Worm (Caenorhabditis elegans) whole organism, L1 larva: ENCODE results near the gene C50F4.10.

Source experiments
- C04F5.9 ChIP-seq: sonication (generic microtip); optimal IDR thresholded peaks from 2 replicates; lab custom pipeline; 2016; ENCODE audit warnings: missing genetic modification characterization, missing compliant biosample characterization
- C16A3.4 ChIP-seq: fragments of 150-350 bp; optimal IDR thresholded peaks from 2 replicates; lab custom pipeline; 2014; ENCODE audit warnings: missing biosample characterization, missing genetic modification characterization
- C34B4.2 ChIP-seq: sonication (generic microtip); optimal IDR thresholded peaks from 2 replicates; lab custom pipeline; 2017; ENCODE audit warnings: mild to moderate bottlenecking, missing genetic modification characterization, missing compliant biosample characterization
- aha-1 ChIP-seq: fragments of 150-350 bp; optimal IDR thresholded peaks from 2 replicates; lab custom pipeline; 2014; ENCODE audit warnings: missing biosample characterization, missing genetic modification characterization
- aly-2 ChIP-seq: fragments of 150-350 bp; optimal IDR thresholded peaks from 2 replicates; lab custom pipeline; 2014; ENCODE audit warnings: missing biosample characterization, missing genetic modification characterization
- ama-1 ChIP-seq: fragments of 150-350 bp; optimal IDR thresholded peaks from 2 replicates; lab custom pipeline; 2014
- blmp-1 ChIP-seq: fragments of 150-350 bp; optimal IDR thresholded peaks from 2 replicates; lab custom pipeline; 2014; ENCODE audit warnings: missing biosample characterization, missing genetic modification characterization
- ceh-63 ChIP-seq: fragments of 200-800 bp; sonication (Bioruptor generic); optimal IDR thresholded peaks from 2 replicates; lab custom pipeline; 2018; ENCODE audit warnings: mild to moderate bottlenecking, missing genetic modification characterization, missing compliant biosample characterization
- ceh-8 ChIP-seq: fragments of 200-800 bp; sonication (Bioruptor generic); optimal IDR thresholded peaks from 2 replicates; lab custom pipeline; 2018; ENCODE audit warnings: mild to moderate bottlenecking, missing genetic modification characterization, moderate library complexity, missing compliant biosample characterization
- ceh-82 ChIP-seq, 3 experiments: fragments of 150-350 bp in 1 of 3; sonication (generic microtip) in 2 of 3; optimal IDR thresholded peaks; 2 replicates each; lab custom pipeline; 2014 to 2017; ENCODE audit warnings: missing biosample characterization in 3 of 3, missing genetic modification characterization in 3 of 3
- ceh-90 ChIP-seq: sonication (generic microtip); optimal IDR thresholded peaks from 2 replicates; lab custom pipeline; 2016; ENCODE audit warnings: missing genetic modification characterization, missing compliant biosample characterization
- dpl-1 ChIP-seq, 3 experiments: fragments of 150-350 bp in 2 of 3; sonication (generic microtip) in 1 of 3; optimal IDR thresholded peaks; 2 replicates each; lab custom pipeline; 2014 to 2017; ENCODE audit warnings: missing biosample characterization in 3 of 3, missing genetic modification characterization in 3 of 3, missing genetic modification reagents in 3 of 3
- dsc-1 ChIP-seq: sonication (generic microtip); optimal IDR thresholded peaks from 2 replicates; lab custom pipeline; 2016; ENCODE audit warnings: mild to moderate bottlenecking, missing genetic modification characterization, missing compliant biosample characterization
- efl-1 ChIP-seq, 4 experiments: fragments of 150-350 bp; optimal IDR thresholded peaks in 3 of 4; peaks in 1 of 4; 1 replicate in 1 of 4; 2 replicates in 3 of 4; lab custom pipeline; 2014; ENCODE audit warnings: missing biosample characterization in 2 of 4, missing genetic modification characterization in 2 of 4, missing genetic modification reagents in 2 of 4
- efl-3 ChIP-seq: fragments of 200-800 bp; sonication (Bioruptor generic); optimal IDR thresholded peaks from 2 replicates; lab custom pipeline; 2018; ENCODE audit warnings: mild to moderate bottlenecking, missing genetic modification characterization, missing compliant biosample characterization
- egl-13 ChIP-seq: sonication (generic microtip); optimal IDR thresholded peaks from 2 replicates; lab custom pipeline; 2016; ENCODE audit warnings: missing genotype, missing genetic modification reagents, missing genetic modification characterization, missing compliant biosample characterization
- egl-27 ChIP-seq, 2 experiments: fragments of 150-350 bp in 1 of 2; sonication (generic microtip); optimal IDR thresholded peaks; 3 replicates each; lab custom pipeline; 2017 to 2018; ENCODE audit warnings: missing biosample characterization in 2 of 2, missing genetic modification characterization in 2 of 2, missing genetic modification reagents in 2 of 2
- elt-2 ChIP-seq: sonication (generic microtip); optimal IDR thresholded peaks from 2 replicates; lab custom pipeline; 2016; ENCODE audit warnings: missing genetic modification characterization, mild to moderate bottlenecking, inconsistent platforms, missing compliant biosample characterization, missing genetic modification reagents
- elt-3 ChIP-seq, 6 experiments: fragments of 150-350 bp in 1 of 6; sonication (generic microtip); optimal IDR thresholded peaks; 2 replicates each; lab custom pipeline; 2017 to 2018; ENCODE audit warnings: missing biosample characterization in 6 of 6, missing genetic modification characterization in 6 of 6, inconsistent platforms in 1 of 6
- fkh-10 ChIP-seq: sonication (generic microtip); optimal IDR thresholded peaks from 2 replicates; lab custom pipeline; 2017; ENCODE audit warnings: missing biosample characterization, missing genetic modification reagents, missing genetic modification characterization
- fkh-4 ChIP-seq: sonication (generic microtip); optimal IDR thresholded peaks from 2 replicates; lab custom pipeline; 2016; ENCODE audit warnings: missing compliant biosample characterization, missing genetic modification characterization, borderline replicate concordance
- fkh-8 ChIP-seq: sonication (generic microtip); optimal IDR thresholded peaks from 2 replicates; lab custom pipeline; 2016; ENCODE audit warnings: mild to moderate bottlenecking, missing genetic modification characterization, missing compliant biosample characterization
- fos-1 ChIP-seq: fragments of 150-350 bp; optimal IDR thresholded peaks from 2 replicates; lab custom pipeline; 2014; ENCODE audit warnings: missing biosample characterization, missing genetic modification characterization
- grh-1 ChIP-seq: fragments of 200-800 bp; sonication (Bioruptor generic); IDR thresholded peaks from 2 replicates; pipeline ENCODE4 v1.3.6; 2022; ENCODE audit warnings: missing genetic modification reagents, missing genetic modification characterization, missing compliant biosample characterization
- hlh-17 ChIP-seq: fragments of 200-800 bp; sonication (Bioruptor generic); optimal IDR thresholded peaks from 2 replicates; lab custom pipeline; 2018; ENCODE audit warnings: missing genetic modification characterization, mild to moderate bottlenecking, missing compliant biosample characterization, moderate library complexity, borderline replicate concordance
- hlh-4 ChIP-seq: sonication (generic microtip); optimal IDR thresholded peaks from 2 replicates; lab custom pipeline; 2016; ENCODE audit warnings: mild to moderate bottlenecking, missing genetic modification characterization, missing compliant biosample characterization
- jun-1 ChIP-seq: fragments of 150-350 bp; optimal IDR thresholded peaks from 2 replicates; lab custom pipeline; 2014; ENCODE audit warnings: missing biosample characterization, missing genetic modification reagents, missing genetic modification characterization
- lin-13 ChIP-seq: fragments of 150-350 bp; optimal IDR thresholded peaks from 2 replicates; lab custom pipeline; 2014; ENCODE audit warnings: missing biosample characterization, missing genetic modification reagents, missing genetic modification characterization
- lin-15B ChIP-seq: fragments of 150-350 bp; sonication (generic microtip); optimal IDR thresholded peaks from 3 replicates; lab custom pipeline; 2014; ENCODE audit warnings: missing biosample characterization, missing genetic modification characterization
- lin-35 ChIP-seq, 2 experiments: fragments of 150-350 bp; optimal IDR thresholded peaks; 2 replicates each; lab custom pipeline; 2014; ENCODE audit warnings: missing biosample characterization in 2 of 2, missing genetic modification characterization in 2 of 2, missing genetic modification reagents in 2 of 2
- mdl-1 ChIP-seq, 2 experiments: fragments of 150-350 bp; optimal IDR thresholded peaks; 2 replicates each; lab custom pipeline; 2014 to 2017; ENCODE audit warnings: missing biosample characterization in 2 of 2, missing genetic modification characterization in 2 of 2, inconsistent platforms in 1 of 2
- mef-2 ChIP-seq: fragments of 150-350 bp; optimal IDR thresholded peaks from 2 replicates; lab custom pipeline; 2014; ENCODE audit warnings: missing biosample characterization, missing genetic modification characterization
- mep-1 ChIP-seq: fragments of 150-350 bp; optimal IDR thresholded peaks from 2 replicates; lab custom pipeline; 2014; ENCODE audit warnings: missing biosample characterization, missing genetic modification characterization
- nhr-11 ChIP-seq: fragments of 150-350 bp; optimal IDR thresholded peaks from 2 replicates; lab custom pipeline; 2014; ENCODE audit warnings: missing biosample characterization, missing genetic modification characterization
- nhr-12 ChIP-seq: sonication (generic microtip); optimal IDR thresholded peaks from 2 replicates; lab custom pipeline; 2017; ENCODE audit warnings: missing biosample characterization, missing genetic modification characterization
- nhr-19 ChIP-seq: fragments of 200-800 bp; sonication (Bioruptor generic); conservative IDR thresholded peaks from 2 replicates; pipeline ENCODE4 v1.3.6; 2022; ENCODE audit warnings: missing genetic modification characterization, missing compliant biosample characterization
- nhr-47 ChIP-seq: sonication (generic microtip); optimal IDR thresholded peaks from 2 replicates; lab custom pipeline; 2016; ENCODE audit warnings: mild to moderate bottlenecking, missing genetic modification characterization, moderate library complexity, missing compliant biosample characterization
- nhr-90 ChIP-seq: sonication (generic microtip); optimal IDR thresholded peaks from 2 replicates; lab custom pipeline; 2016; ENCODE audit warnings: mild to moderate bottlenecking, missing genetic modification characterization, missing compliant biosample characterization; ENCODE audit not compliant: poor library complexity
- pqm-1 ChIP-seq: sonication (generic microtip); optimal IDR thresholded peaks from 3 replicates; lab custom pipeline; 2017; ENCODE audit warnings: missing biosample characterization, missing genetic modification characterization
- rnt-1 ChIP-seq: sonication (generic microtip); optimal IDR thresholded peaks from 2 replicates; lab custom pipeline; 2016; ENCODE audit warnings: mild to moderate bottlenecking, missing genetic modification characterization, moderate library complexity, missing compliant biosample characterization
- snpc-4 ChIP-seq: fragments of 150-350 bp; optimal IDR thresholded peaks from 2 replicates; lab custom pipeline; 2014; ENCODE audit warnings: missing biosample characterization, missing genetic modification characterization
- snu-23 ChIP-seq: sonication (generic microtip); optimal IDR thresholded peaks from 2 replicates; lab custom pipeline; 2016; ENCODE audit warnings: missing genetic modification characterization, missing compliant biosample characterization
- sptf-1 ChIP-seq: fragments of 150-350 bp; optimal IDR thresholded peaks from 2 replicates; lab custom pipeline; 2014; ENCODE audit warnings: missing biosample characterization, missing genetic modification characterization
- tbx-2 ChIP-seq: sonication (generic microtip); optimal IDR thresholded peaks from 2 replicates; lab custom pipeline; 2016; ENCODE audit warnings: missing genetic modification characterization, missing compliant biosample characterization
- unc-130 ChIP-seq: fragments of 150-350 bp; optimal IDR thresholded peaks from 2 replicates; lab custom pipeline; 2017; ENCODE audit warnings: missing biosample characterization, missing genetic modification characterization, inconsistent platforms
- unc-30 ChIP-seq: sonication (generic microtip); optimal IDR thresholded peaks from 2 replicates; lab custom pipeline; 2017; ENCODE audit warnings: missing biosample characterization, missing genetic modification characterization
- unc-62 ChIP-seq: fragments of 150-350 bp; optimal IDR thresholded peaks from 2 replicates; lab custom pipeline; 2014; ENCODE audit warnings: missing biosample characterization, missing genetic modification reagents, missing genetic modification characterization
- unc-86 ChIP-seq: sonication (generic microtip); optimal IDR thresholded peaks from 2 replicates; lab custom pipeline; 2016; ENCODE audit warnings: missing genetic modification characterization, missing compliant biosample characterization
- unc-98 ChIP-seq: fragments of 200-800 bp; sonication (Bioruptor generic); IDR thresholded peaks from 2 replicates; pipeline ENCODE4 v1.3.6; 2022; ENCODE audit warnings: missing genetic modification characterization, missing compliant biosample characterization
- zag-1 ChIP-seq: fragments of 150-350 bp; optimal IDR thresholded peaks from 2 replicates; lab custom pipeline; 2014; ENCODE audit warnings: missing biosample characterization, missing genetic modification characterization
- zip-4 ChIP-seq: fragments of 200-800 bp; sonication (Bioruptor generic); optimal IDR thresholded peaks from 2 replicates; lab custom pipeline; 2018; ENCODE audit warnings: mild to moderate bottlenecking, missing genetic modification characterization, moderate library complexity, missing compliant biosample characterization
- ztf-11 ChIP-seq, 2 experiments: sonication (generic microtip); optimal IDR thresholded peaks; 2 replicates each; lab custom pipeline; 2016 to 2017; ENCODE audit warnings: missing genetic modification characterization in 2 of 2, missing biosample characterization in 1 of 2, missing compliant biosample characterization in 1 of 2
- ztf-4 ChIP-seq: fragments of 150-350 bp; optimal IDR thresholded peaks from 2 replicates; lab custom pipeline; 2014; ENCODE audit warnings: missing biosample characterization, missing genetic modification characterization

C50F4.10 gene

DNA sequence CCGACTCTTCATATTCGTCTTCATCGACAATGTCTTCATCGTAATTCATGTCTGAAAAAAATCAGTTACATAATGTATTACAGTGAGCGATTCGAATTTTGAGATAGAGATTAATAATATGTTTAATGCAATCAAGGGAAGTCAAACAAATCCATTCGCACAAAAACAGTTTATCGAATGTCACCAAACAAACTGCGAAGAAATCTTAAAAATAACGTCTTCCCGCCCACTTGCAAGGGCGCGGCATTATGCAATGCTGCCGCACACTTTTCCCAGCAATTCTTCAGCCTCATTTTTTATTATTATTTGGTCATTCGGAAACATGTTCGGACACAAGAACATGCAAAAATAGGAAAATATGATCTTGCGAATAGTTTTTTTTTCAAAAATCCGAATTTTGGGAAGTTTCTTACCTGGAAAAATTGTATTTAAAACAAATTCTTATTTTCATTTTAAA, 12.8 kb upstream of the C50F4.10 start, which contains the start of gene mdf-1 (continued):
- TF ChIP-seq mep-1: peak; percentile 26
- peak; percentile 79 for TF ChIP-seq snu-23 (GFP tag; lab: Kevin White, UChicago)
- peak; percentile 62 for TF ChIP-seq blmp-1 (tag; lab: Kevin White, UChicago)
- TF ChIP-seq lin-15B (tag; lab: Kevin White, UChicago): peak; percentile 65
- TF ChIP-seq ceh-90 (tag; lab: Kevin White, UChicago): no peak
- TF ChIP-seq ztf-4 (tag; lab: Kevin White, UChicago): peak; percentile 24
- no peak for TF ChIP-seq C34B4.2 (tag; lab: Kevin White, UChicago)
- peak; percentile 34 for TF ChIP-seq ceh-8 (GFP tag; lab: Kevin White, UChicago)
- peak; percentile 35 for TF ChIP-seq snpc-4 (tag; lab: Kevin White, UChicago)
- peak in 1 of 6 experiments; percentile 82 for TF ChIP-seq elt-3 (tag; optimal IDR thresholded peaks at IDR 0.05; lab: Kevin White, UChicago)
- peak; percentile 58 for TF ChIP-seq unc-130 (tag; lab: Kevin White, UChicago)
- TF ChIP-seq C16A3.4: peak; percentile 85
- peak; percentile 62 for TF ChIP-seq lin-13 (GFP tag; lab: Kevin White, UChicago)
- TF ChIP-seq hlh-17 (GFP tag; lab: Kevin White, UChicago): no peak
- peak; percentile 90 to 96 for TF ChIP-seq lin-35 (GFP tag; optimal IDR thresholded peaks at IDR 0.05; lab: Kevin White, UChicago)
- no peak for TF ChIP-seq C04F5.9 (tag; lab: Kevin White, UChicago)
- no peak for TF ChIP-seq sptf-1 (tag; lab: Kevin White, UChicago)
- peak; percentile 32 for TF ChIP-seq unc-86 (tag; lab: Kevin White, UChicago)
- TF ChIP-seq efl-3 (GFP tag; lab: Kevin White, UChicago): no peak
- TF ChIP-seq aha-1 (tag; lab: Kevin White, UChicago): no peak
- no peak for TF ChIP-seq unc-98
- TF ChIP-seq unc-30: no peak
- TF ChIP-seq aly-2 (tag; lab: Kevin White, UChicago): no peak
- peak; percentile 61 for TF ChIP-seq rnt-1 (tag; lab: Kevin White, UChicago)
- TF ChIP-seq nhr-11 (tag; lab: Kevin White, UChicago): no peak
- no peak for TF ChIP-seq fkh-4 (tag; lab: Kevin White, UChicago)
- TF ChIP-seq unc-62: no peak
- TF ChIP-seq zag-1 (tag; lab: Kevin White, UChicago): no peak
- TF ChIP-seq egl-13 (tag; lab: Kevin White, UChicago): peak; percentile 50
- TF ChIP-seq mef-2 (tag; lab: Kevin White, UChicago): no peak
- no peak for TF ChIP-seq grh-1 (GFP tag; lab: Robert Waterston, UW)
- no peak for TF ChIP-seq nhr-12 (tag; lab: Kevin White, UChicago)
- peak; percentile 49 for TF ChIP-seq dsc-1 (tag; lab: Kevin White, UChicago)
- no peak for TF ChIP-seq zip-4 (GFP tag; lab: Kevin White, UChicago)
- no peak for TF ChIP-seq pqm-1 (tag; lab: Kevin White, UChicago)
- TF ChIP-seq hlh-4: no peak
- no peak for TF ChIP-seq egl-27 (tag; optimal IDR thresholded peaks at IDR 0.05; lab: Kevin White, UChicago)
- TF ChIP-seq dpl-1 (GFP tag; optimal IDR thresholded peaks at IDR 0.05; lab: Kevin White, UChicago): peak; percentile 85 to 93 (median 89)
- TF ChIP-seq nhr-47: peak; percentile 75
- no peak for TF ChIP-seq elt-2 (tag; lab: Kevin White, UChicago)
- TF ChIP-seq ceh-63 (GFP tag; lab: Kevin White, UChicago): no peak
- peak; percentile 75 to 92 for TF ChIP-seq efl-1 (optimal IDR thresholded peaks at IDR 0.05; lab: Kevin White, UChicago)
- TF ChIP-seq efl-1 (GFP tag; optimal IDR thresholded peaks at IDR 0.05 in 1 of 2; lab: Kevin White, UChicago): peak; percentile 91 to 99
- TF ChIP-seq fkh-8 (tag; lab: Kevin White, UChicago): peak; percentile 57
- TF ChIP-seq nhr-90 (tag; lab: Kevin White, UChicago): peak; percentile 68
- peak; percentile 60 for TF ChIP-seq tbx-2 (tag; lab: Kevin White, UChicago)
- peak; percentile 29 for TF ChIP-seq ama-1 (lab: Kevin White, UChicago)
- TF ChIP-seq fkh-10 (GFP tag; lab: Kevin White, UChicago): no peak
- TF ChIP-seq nhr-19 (GFP tag; lab: Robert Waterston, UW): peak; percentile 49
- no peak for TF ChIP-seq jun-1 (tag; lab: Kevin White, UChicago)
- peak; percentile 14 to 68 (median 43) for TF ChIP-seq ceh-82 (tag; optimal IDR thresholded peaks at IDR 0.05; lab: Kevin White, UChicago)
- peak in 1 of 2 experiments; percentile 45 for TF ChIP-seq mdl-1 (tag; optimal IDR thresholded peaks at IDR 0.05; lab: Kevin White, UChicago)
- no peak for TF ChIP-seq fos-1
- TF ChIP-seq ztf-11 (tag; optimal IDR thresholded peaks at IDR 0.05; lab: Kevin White, UChicago): no peak
